Fruit fly (Drosophila melanogaster) whole organism: Measurements from ENCODE around the gene Irc.

Experiments
- CG8478 ChIP-seq: fragments of >200 bp; optimal IDR thresholded peaks from 2 replicates; lab custom pipeline; 2018; ENCODE audit warnings: inconsistent platforms
- Dll ChIP-seq: fragments of >200 bp; optimal IDR thresholded peaks from 2 replicates; lab custom pipeline; 2017
- EcR ChIP-seq, 2 experiments: fragments of >200 bp; optimal IDR thresholded peaks; 2 replicates each; lab custom pipeline; 2017; ENCODE audit warnings: missing biosample characterization in 2 of 2, missing genetic modification characterization in 2 of 2, missing genetic modification reagents in 2 of 2
- pan ChIP-seq: fragments of >200 bp; optimal IDR thresholded peaks from 2 replicates; lab custom pipeline; 2017
- psq ChIP-seq: fragments of >200 bp; optimal IDR thresholded peaks from 2 replicates; lab custom pipeline; 2017
- usp ChIP-seq: fragments of >200 bp; optimal IDR thresholded peaks from 2 replicates; lab custom pipeline; 2017; ENCODE audit warnings: missing biosample characterization, missing genetic modification characterization, mixed read lengths

The Irc gene

dm6 chr3R:17002218-17003110, at the start of gene Irc, which contains the start of gene Sf3a1:
Irc (plus strand) TSS chr3R:17002875.
Sf3a1 (minus strand) TSS chr3R:17002355.
- TF ChIP-seq CG8478 (lab: Kevin White, UChicago): no peak
- TF ChIP-seq psq (lab: Kevin White, UChicago): no peak
- no peak for TF ChIP-seq pan
- no peak for TF ChIP-seq Dll (lab: Kevin White, UChicago)
- no peak for TF ChIP-seq usp
- TF ChIP-seq EcR (GFP tag; optimal IDR thresholded peaks at IDR 0.05; lab: Kevin White, UChicago): no peak

- no peak for TF ChIP-seq Dll (lab: Kevin White, UChicago)
- no peak for TF ChIP-seq psq (lab: Kevin White, UChicago)
Observed at dm6 chr3R:16954423-16954822, 48.3 kb upstream of the Irc start.

- TF ChIP-seq EcR (GFP tag; optimal IDR thresholded peaks at IDR 0.05; lab: Kevin White, UChicago) (no peak), Dll (lab: Kevin White, UChicago) (no peak), psq (lab: Kevin White, UChicago) (no peak), pan (no peak), usp (no peak)
Observed at dm6 chr3R:16957759-16958536, 44.7 kb upstream of the Irc start.

dm6 chr3R:16960219-16960618, 42.5 kb upstream of the Irc start:
- TF ChIP-seq EcR (GFP tag; optimal IDR thresholded peaks at IDR 0.05; lab: Kevin White, UChicago) (no peak), pan (no peak), Dll (lab: Kevin White, UChicago) (no peak), CG8478 (lab: Kevin White, UChicago) (no peak), usp (no peak), psq (lab: Kevin White, UChicago) (no peak)

dm6 chr3R:16962303-16962702, 40.4 kb upstream of the Irc start:
- TF ChIP-seq Dll (lab: Kevin White, UChicago) (no peak), EcR (GFP tag; optimal IDR thresholded peaks at IDR 0.05; lab: Kevin White, UChicago) (no peak), pan (no peak), usp (no peak), psq (lab: Kevin White, UChicago) (no peak), CG8478 (lab: Kevin White, UChicago) (no peak)

dm6 chr3R:16969361-16970355, 33.0 kb upstream of the Irc start:
- TF ChIP-seq pan (no peak), psq (lab: Kevin White, UChicago) (no peak), CG8478 (lab: Kevin White, UChicago) (no peak), EcR (GFP tag; optimal IDR thresholded peaks at IDR 0.05; lab: Kevin White, UChicago) (no peak), Dll (lab: Kevin White, UChicago) (no peak), usp (no peak)

dm6 chr3R:16972136-16972535, 30.5 kb upstream of the Irc start, which contains the start of gene Abd-B:
Abd-B (minus strand) TSS chr3R:16972236.
- TF ChIP-seq CG8478 (lab: Kevin White, UChicago) (no peak), pan (no peak), usp (no peak), EcR (GFP tag; optimal IDR thresholded peaks at IDR 0.05; lab: Kevin White, UChicago) (no peak), psq (lab: Kevin White, UChicago) (no peak), Dll (lab: Kevin White, UChicago) (no peak)

dm6 chr3R:16972575-16972974, 30.1 kb upstream of the Irc start:
- no peak for TF ChIP-seq psq (lab: Kevin White, UChicago)
- no peak for TF ChIP-seq usp
- TF ChIP-seq pan: no peak
- no peak for TF ChIP-seq EcR (GFP tag; optimal IDR thresholded peaks at IDR 0.05; lab: Kevin White, UChicago)
- TF ChIP-seq Dll (lab: Kevin White, UChicago): no peak
- no peak for TF ChIP-seq CG8478 (lab: Kevin White, UChicago)

dm6 chr3R:16974904-16975303, 27.8 kb upstream of the Irc start, which contains the start of gene VhaM9.7-d:
VhaM9.7-d (plus strand) TSS chr3R:16975204.
- TF ChIP-seq EcR (GFP tag; optimal IDR thresholded peaks at IDR 0.05; lab: Kevin White, UChicago): no peak
- TF ChIP-seq usp: no peak
- TF ChIP-seq CG8478 (lab: Kevin White, UChicago): no peak

- TF ChIP-seq psq (lab: Kevin White, UChicago) (no peak), Dll (lab: Kevin White, UChicago) (no peak), CG8478 (lab: Kevin White, UChicago) (no peak), EcR (GFP tag; optimal IDR thresholded peaks at IDR 0.05; lab: Kevin White, UChicago) (no peak), pan (no peak), usp (no peak)
Observed at dm6 chr3R:16977745-16978305, 24.9 kb upstream of the Irc start, which contains the start of gene Actn3. Actn3 (minus strand) TSS chr3R:16977795.
